Fruit fly (Drosophila melanogaster): Measurements from ENCODE around the gene CG31041.

The CG31041 gene

dm6 chr3R:29585015-29585701, 5.5 kb downstream of the CG31041 start:
- TF ChIP-seq CTCF (optimal IDR thresholded peaks at IDR 0.05) = no peak
- TF ChIP-seq CG8478 (optimal IDR thresholded peaks at IDR 0.05) = no peak

- no peak for TF ChIP-seq CG8478 (optimal IDR thresholded peaks at IDR 0.05)
- TF ChIP-seq CTCF (optimal IDR thresholded peaks at IDR 0.05) = no peak
Observed at dm6 chr3R:29584266-29584665, 6.4 kb downstream of the CG31041 start.

- TF ChIP-seq CTCF (optimal IDR thresholded peaks at IDR 0.05) (no peak), CG8478 (optimal IDR thresholded peaks at IDR 0.05) (no peak)
Observed at dm6 chr3R:29583299-29583698, 7.4 kb downstream of the CG31041 start.

- TF ChIP-seq CTCF (optimal IDR thresholded peaks at IDR 0.05) (no peak), CG8478 (optimal IDR thresholded peaks at IDR 0.05) (no peak)
Observed at dm6 chr3R:29581420-29581819, 9.3 kb downstream of the CG31041 start.

dm6 chr3R:29576009-29576408, 14.7 kb downstream of the CG31041 start:
- TF ChIP-seq CTCF (optimal IDR thresholded peaks at IDR 0.05) = no peak

dm6 chr3R:29572040-29572648, 18.6 kb downstream of the CG31041 start:
- TF ChIP-seq CG8478 (optimal IDR thresholded peaks at IDR 0.05) = no peak
- no peak for TF ChIP-seq CTCF (optimal IDR thresholded peaks at IDR 0.05)

- TF ChIP-seq CTCF (optimal IDR thresholded peaks at IDR 0.05) (no peak), CG8478 (optimal IDR thresholded peaks at IDR 0.05) (no peak)
Observed at dm6 chr3R:29570239-29570814, 20.4 kb downstream of the CG31041 start.

dm6 chr3R:29566997-29567670, 23.6 kb downstream of the CG31041 start:
- no peak for TF ChIP-seq CG8478 (optimal IDR thresholded peaks at IDR 0.05)
- no peak for TF ChIP-seq CTCF (optimal IDR thresholded peaks at IDR 0.05)

dm6 chr3R:29565744-29566143, 25.0 kb downstream of the CG31041 start:
- TF ChIP-seq CG8478 (optimal IDR thresholded peaks at IDR 0.05) = no peak
- TF ChIP-seq CTCF (optimal IDR thresholded peaks at IDR 0.05) = no peak

dm6 chr3R:29562579-29562978, 28.1 kb downstream of the CG31041 start:
- TF ChIP-seq CTCF (optimal IDR thresholded peaks at IDR 0.05) = no peak
- TF ChIP-seq CG8478 (optimal IDR thresholded peaks at IDR 0.05) = no peak

dm6 chr3R:29560418-29560817, 30.3 kb downstream of the CG31041 start:
- peak; percentile 58 to 72 for TF ChIP-seq CTCF (optimal IDR thresholded peaks at IDR 0.05)
- no peak for TF ChIP-seq CG8478 (optimal IDR thresholded peaks at IDR 0.05)

- TF ChIP-seq CTCF (optimal IDR thresholded peaks at IDR 0.05) = no peak
Observed at dm6 chr3R:29559444-29559976, 31.2 kb downstream of the CG31041 start.

dm6 chr3R:29557555-29557954, 33.2 kb downstream of the CG31041 start:
- TF ChIP-seq CTCF (optimal IDR thresholded peaks at IDR 0.05) = no peak
- TF ChIP-seq CG8478 (optimal IDR thresholded peaks at IDR 0.05) = no peak

- TF ChIP-seq CTCF (optimal IDR thresholded peaks at IDR 0.05) = peak; percentile 2 to 75
- TF ChIP-seq CG8478 (optimal IDR thresholded peaks at IDR 0.05) = peak; percentile 76
Observed at dm6 chr3R:29556003-29556467, 34.7 kb downstream of the CG31041 start, which contains the start of gene Dr. Gene Dr, plus strand, starts transcription at chr3R:29556386.

dm6 chr3R:29552830-29553583, 37.7 kb downstream of the CG31041 start:
- TF ChIP-seq CG8478 (optimal IDR thresholded peaks at IDR 0.05) = no peak
- peak; percentile 72 for TF ChIP-seq CTCF (optimal IDR thresholded peaks at IDR 0.05)

Measured in S2 (cell line).